Fruit fly (Drosophila melanogaster) whole organism, embryonic: ENCODE data around the gene CG33703.

Experiments
- CG10959 ChIP-seq: fragments of 200-800 bp; sonication (Bioruptor generic); IDR thresholded peaks from 2 replicates; pipeline ENCODE4 v1.3.6; 2022; ENCODE audit warnings: missing biosample characterization, missing genetic modification characterization
- CG12219 ChIP-seq: fragments of 200-800 bp; sonication (Bioruptor generic); optimal IDR thresholded peaks from 3 replicates; lab custom pipeline; 2018; ENCODE audit warnings: missing biosample characterization, mild to moderate bottlenecking, missing genetic modification characterization
- CG14441 ChIP-seq: fragments of 200-800 bp; sonication (Bioruptor generic); IDR thresholded peaks from 2 replicates; pipeline ENCODE4 v1.3.6; 2022; ENCODE audit warnings: missing biosample characterization, missing genetic modification characterization
- CG14710 ChIP-seq: fragments of 200-800 bp; sonication (Bioruptor generic); optimal IDR thresholded peaks from 3 replicates; lab custom pipeline; 2019; ENCODE audit warnings: missing biosample characterization, mild to moderate bottlenecking, missing genetic modification characterization, moderate library complexity
- CG15011 ChIP-seq: fragments of 200-800 bp; sonication (Bioruptor generic); optimal IDR thresholded peaks from 3 replicates; lab custom pipeline; 2018; ENCODE audit warnings: missing biosample characterization, mild to moderate bottlenecking, missing genetic modification characterization
- CG1603 ChIP-seq: fragments of 200-800 bp; sonication (Bioruptor generic); optimal IDR thresholded peaks from 2 replicates; lab custom pipeline; 2019; ENCODE audit warnings: missing biosample characterization, mild to moderate bottlenecking, missing genetic modification characterization, moderate library complexity
- CG17912 ChIP-seq: fragments of 200-800 bp; sonication (Bioruptor generic); optimal IDR thresholded peaks from 2 replicates; lab custom pipeline; 2018; ENCODE audit warnings: missing biosample characterization, mild to moderate bottlenecking, missing genetic modification characterization
- CG1792 ChIP-seq: fragments of 200-800 bp; sonication (Bioruptor generic); optimal IDR thresholded peaks from 2 replicates; lab custom pipeline; 2016; ENCODE audit warnings: missing biosample characterization, missing genetic modification characterization
- CG2116 ChIP-seq: fragments of 200-800 bp; sonication (Bioruptor generic); optimal IDR thresholded peaks from 3 replicates; lab custom pipeline; 2018; ENCODE audit warnings: missing biosample characterization, mild to moderate bottlenecking, missing genetic modification characterization
- CG2202 ChIP-seq: fragments of 200-800 bp; sonication (Bioruptor generic); optimal IDR thresholded peaks from 2 replicates; lab custom pipeline; 2018; ENCODE audit warnings: missing biosample characterization, mild to moderate bottlenecking, missing genetic modification characterization
- CG30020 ChIP-seq: fragments of 200-800 bp; optimal IDR thresholded peaks from 2 replicates; lab custom pipeline; 2019; ENCODE audit warnings: missing biosample characterization, mild to moderate bottlenecking, missing genetic modification characterization, moderate library complexity
- CG34376 ChIP-seq: fragments of 200-800 bp; sonication (Bioruptor generic); optimal IDR thresholded peaks from 2 replicates; lab custom pipeline; 2018; ENCODE audit warnings: missing biosample characterization, mild to moderate bottlenecking, missing genetic modification characterization
- CG3847 ChIP-seq: fragments of 200-800 bp; sonication (Bioruptor generic); IDR thresholded peaks from 2 replicates; pipeline ENCODE4 v1.3.6; 2022; ENCODE audit warnings: missing biosample characterization, missing genetic modification characterization
- CG4282 ChIP-seq: fragments of 200-800 bp; sonication (Bioruptor generic); optimal IDR thresholded peaks from 2 replicates; lab custom pipeline; 2016; ENCODE audit warnings: missing biosample characterization, missing genetic modification characterization
- CG4360 ChIP-seq: fragments of 200-800 bp; sonication (Bioruptor generic); IDR thresholded peaks from 2 replicates; pipeline ENCODE4 v1.3.6; 2022; ENCODE audit warnings: missing biosample characterization, missing genetic modification characterization
- CG43689 ChIP-seq: fragments of 200-800 bp; sonication (Bioruptor generic); IDR thresholded peaks from 2 replicates; pipeline ENCODE4 v1.3.6; 2022; ENCODE audit warnings: missing biosample characterization, missing genetic modification characterization
- CG6272 ChIP-seq: fragments of 200-800 bp; sonication (Bioruptor generic); IDR thresholded peaks from 2 replicates; pipeline ENCODE4 v1.3.6; 2022; ENCODE audit warnings: missing biosample characterization, missing genetic modification characterization
- CG7839 ChIP-seq: fragments of 200-800 bp; sonication (Bioruptor generic); optimal IDR thresholded peaks from 3 replicates; lab custom pipeline; 2018; ENCODE audit warnings: missing biosample characterization, mild to moderate bottlenecking, missing genetic modification characterization, moderate library complexity
- CG9876 ChIP-seq: fragments of 200-800 bp; sonication (Bioruptor generic); optimal IDR thresholded peaks from 2 replicates; lab custom pipeline; 2016; ENCODE audit warnings: missing biosample characterization, missing genetic modification characterization
- D19B ChIP-seq: fragments of 200-800 bp; sonication (Bioruptor generic); optimal IDR thresholded peaks from 2 replicates; lab custom pipeline; 2017; ENCODE audit warnings: missing biosample characterization, mild to moderate bottlenecking, missing genetic modification characterization
- Deaf1 ChIP-seq: fragments of 200-800 bp; optimal IDR thresholded peaks from 3 replicates; lab custom pipeline; 2019; ENCODE audit warnings: missing biosample characterization, mild to moderate bottlenecking, missing genetic modification characterization, moderate library complexity
- Dfd ChIP-seq, 2 experiments: fragments of >200 bp; optimal IDR thresholded peaks; 2 replicates each; lab custom pipeline; 2017; ENCODE audit warnings: missing biosample characterization in 2 of 2, missing genetic modification characterization in 2 of 2
- Dll ChIP-seq: fragments of 200-800 bp; sonication (Bioruptor generic); IDR thresholded peaks from 4 replicates; pipeline ENCODE4 v1.3.6; 2022; ENCODE audit warnings: missing biosample characterization, missing genetic modification characterization; ENCODE audit not compliant: partially characterized antibody
- Doc2 ChIP-seq: fragments of 200-800 bp; sonication (Bioruptor generic); IDR thresholded peaks from 2 replicates; pipeline ENCODE4 v1.3.6; 2022; ENCODE audit warnings: missing biosample characterization, missing genetic modification characterization
- Dref ChIP-seq: fragments of 200-800 bp; sonication (Bioruptor generic); IDR thresholded peaks from 2 replicates; pipeline ENCODE4 v1.3.6; 2022; ENCODE audit warnings: missing biosample characterization, missing genetic modification characterization
- HLH54F ChIP-seq: fragments of 200-800 bp; sonication (Bioruptor generic); optimal IDR thresholded peaks from 3 replicates; lab custom pipeline; 2016; ENCODE audit warnings: missing biosample characterization, missing genetic modification characterization
- HmgD ChIP-seq: fragments of 200-800 bp; sonication (Bioruptor generic); optimal IDR thresholded peaks from 3 replicates; lab custom pipeline; 2016; ENCODE audit warnings: missing biosample characterization, missing genetic modification characterization
- Hr51 ChIP-seq, 2 experiments: fragments of 200-800 bp; sonication (Bioruptor generic); optimal IDR thresholded peaks; 2 replicates in 1 of 2; 3 replicates in 1 of 2; lab custom pipeline; 2016 to 2018; ENCODE audit warnings: missing biosample characterization in 2 of 2, missing genetic modification characterization in 2 of 2, mild to moderate bottlenecking in 1 of 2, moderate library complexity in 1 of 2
- NK7.1 ChIP-seq: fragments of 200-800 bp; sonication (Bioruptor generic); optimal IDR thresholded peaks from 3 replicates; lab custom pipeline; 2016; ENCODE audit warnings: missing biosample characterization, missing genetic modification characterization
- Neu2 ChIP-seq: fragments of 200-800 bp; sonication (Bioruptor generic); optimal IDR thresholded peaks from 3 replicates; lab custom pipeline; 2016; ENCODE audit warnings: missing biosample characterization, missing genetic modification characterization, borderline replicate concordance
- Ptx1 ChIP-seq: fragments of 200-800 bp; sonication (Bioruptor generic); IDR thresholded peaks from 2 replicates; pipeline ENCODE4 v1.3.6; 2022; ENCODE audit warnings: missing biosample characterization, missing genetic modification characterization
- ap ChIP-seq: fragments of 200-800 bp; sonication (Bioruptor generic); IDR thresholded peaks from 2 replicates; pipeline ENCODE4 v1.3.6; 2022; ENCODE audit warnings: missing biosample characterization, missing genetic modification characterization
- bigmax ChIP-seq: fragments of 200-800 bp; sonication (Bioruptor generic); optimal IDR thresholded peaks from 2 replicates; lab custom pipeline; 2018; ENCODE audit warnings: missing biosample characterization, mild to moderate bottlenecking, missing genetic modification characterization
- cg ChIP-seq: fragments of 200-800 bp; sonication (Bioruptor generic); optimal IDR thresholded peaks from 3 replicates; lab custom pipeline; 2019; ENCODE audit warnings: missing biosample characterization, mild to moderate bottlenecking, missing genetic modification characterization, moderate library complexity
- dysf ChIP-seq: fragments of 200-800 bp; sonication (Bioruptor generic); IDR thresholded peaks from 3 replicates; pipeline ENCODE4 v1.3.6; 2022; ENCODE audit warnings: missing biosample characterization, missing genetic modification characterization
- eve ChIP-seq, 2 experiments: fragments of >200 bp; optimal IDR thresholded peaks; 2 replicates each; lab custom pipeline; 2017; ENCODE audit warnings: missing biosample characterization in 2 of 2, missing genetic modification characterization in 2 of 2
- fd64A ChIP-seq: fragments of 200-800 bp; sonication (Bioruptor generic); optimal IDR thresholded peaks from 3 replicates; lab custom pipeline; 2018; ENCODE audit warnings: missing biosample characterization, mild to moderate bottlenecking, missing genetic modification characterization
- gcm ChIP-seq: fragments of 200-800 bp; sonication (Bioruptor generic); optimal IDR thresholded peaks from 2 replicates; lab custom pipeline; 2019; ENCODE audit warnings: missing biosample characterization, mild to moderate bottlenecking, missing genetic modification characterization, moderate library complexity
- ham ChIP-seq: fragments of 200-800 bp; sonication (Bioruptor generic); IDR thresholded peaks from 2 replicates; pipeline ENCODE4 v1.3.6; 2022; ENCODE audit warnings: missing biosample characterization, missing genetic modification characterization
- hkb ChIP-seq, 2 experiments: fragments of 200-800 bp in 1 of 2; fragments of >200 bp in 1 of 2; sonication (Bioruptor generic) in 1 of 2; IDR thresholded peaks in 1 of 2; optimal IDR thresholded peaks in 1 of 2; 2 replicates each; pipeline versions ENCODE4 v1.3.6 to Lab custom; 2017 to 2022; ENCODE audit warnings: missing biosample characterization in 1 of 2, missing genetic modification characterization in 1 of 2
- ind ChIP-seq: fragments of 200-800 bp; sonication (Bioruptor generic); optimal IDR thresholded peaks from 3 replicates; lab custom pipeline; 2016; ENCODE audit warnings: missing biosample characterization, missing genetic modification characterization
- klu ChIP-seq: fragments of 200-800 bp; sonication (Bioruptor generic); IDR thresholded peaks from 2 replicates; pipeline ENCODE4 v1.3.6; 2022; ENCODE audit warnings: missing biosample characterization, missing genetic modification characterization
- kni ChIP-seq: fragments of 200-800 bp; sonication (Bioruptor generic); optimal IDR thresholded peaks from 3 replicates; lab custom pipeline; 2017; ENCODE audit warnings: mild to moderate bottlenecking, missing biosample characterization, missing genetic modification reagents, missing genetic modification characterization
- lilli ChIP-seq: fragments of 200-800 bp; sonication (Bioruptor generic); optimal IDR thresholded peaks from 3 replicates; lab custom pipeline; 2016; ENCODE audit warnings: missing biosample characterization, missing genetic modification characterization
- pb ChIP-seq: fragments of 200-800 bp; sonication (Bioruptor generic); optimal IDR thresholded peaks from 3 replicates; lab custom pipeline; 2016; ENCODE audit warnings: missing biosample characterization, missing genetic modification characterization
- pho ChIP-seq: fragments of 200-800 bp; sonication (Bioruptor generic); optimal IDR thresholded peaks from 2 replicates; lab custom pipeline; 2016; ENCODE audit warnings: missing biosample characterization, missing genetic modification characterization
- pnt ChIP-seq: fragments of 200-800 bp; sonication (Bioruptor generic); optimal IDR thresholded peaks from 3 replicates; lab custom pipeline; 2016; ENCODE audit warnings: missing biosample characterization, missing genetic modification characterization
- salm ChIP-seq: fragments of 200-800 bp; sonication (Bioruptor generic); optimal IDR thresholded peaks from 2 replicates; lab custom pipeline; 2018; ENCODE audit warnings: missing biosample characterization, mild to moderate bottlenecking, missing genetic modification characterization
- seq ChIP-seq: fragments of 200-800 bp; sonication (Bioruptor generic); IDR thresholded peaks from 2 replicates; pipeline ENCODE4 v1.3.6; 2022; ENCODE audit warnings: missing biosample characterization, missing genetic modification characterization
- tap ChIP-seq: fragments of 200-800 bp; optimal IDR thresholded peaks from 3 replicates; lab custom pipeline; 2019; ENCODE audit warnings: missing biosample characterization, mild to moderate bottlenecking, missing genetic modification characterization, moderate library complexity
- usp ChIP-seq: fragments of >200 bp; optimal IDR thresholded peaks from 2 replicates; lab custom pipeline; 2017; ENCODE audit warnings: missing biosample characterization, missing genetic modification characterization
- zfh2 ChIP-seq: fragments of 200-800 bp; sonication (Bioruptor generic); optimal IDR thresholded peaks from 2 replicates; lab custom pipeline; 2016; ENCODE audit warnings: missing biosample characterization, missing genetic modification characterization

CG33703 gene

dm6 chr3L:9467763-9468206 lies 44.7 kb downstream of the CG33703 start (continued):
- TF ChIP-seq Dll (GFP tag; lab: Robert Waterston, UW) (no peak), HmgD (no peak), Neu2 (no peak), Ptx1 (GFP tag; lab: Robert Waterston, UW) (no peak), Dfd (GFP tag; optimal IDR thresholded peaks at IDR 0.05; lab: Kevin White, UChicago) (no peak), CG34376 (GFP tag; lab: Kevin White, UChicago) (no peak), Hr51 (GFP tag; optimal IDR thresholded peaks at IDR 0.05; lab: Kevin White, UChicago) (peak in 1 of 2 experiments; percentile 43), CG1603 (tag; lab: Kevin White, UChicago) (no peak), eve (GFP tag; optimal IDR thresholded peaks at IDR 0.05; lab: Kevin White, UChicago) (no peak), tap (tag; lab: Kevin White, UChicago) (no peak), CG2116 (no peak), CG6272 (GFP tag; lab: Robert Waterston, UW) (no peak), CG30020 (tag; lab: Kevin White, UChicago) (no peak), CG12219 (GFP tag; lab: Kevin White, UChicago) (no peak), kni (no peak), ham (no peak), usp (GFP tag; lab: Kevin White, UChicago) (no peak), CG3847 (GFP tag; lab: Robert Waterston, UW) (no peak), seq (GFP tag; lab: Robert Waterston, UW) (no peak), CG4360 (GFP tag; lab: Robert Waterston, UW) (peak; percentile 88), pnt (GFP tag; lab: Kevin White, UChicago) (no peak), Doc2 (no peak), CG2202 (no peak), salm (no peak), CG1792 (GFP tag; lab: Kevin White, UChicago) (no peak), zfh2 (GFP tag; lab: Kevin White, UChicago) (no peak), bigmax (GFP tag; lab: Kevin White, UChicago) (no peak), CG9876 (GFP tag; lab: Kevin White, UChicago) (no peak), pb (GFP tag; lab: Kevin White, UChicago) (no peak), cg (GFP tag; lab: Kevin White, UChicago) (peak; percentile 52), CG14441 (GFP tag; lab: Robert Waterston, UW) (no peak), NK7.1 (GFP tag; lab: Kevin White, UChicago) (no peak), Deaf1 (tag; lab: Kevin White, UChicago) (no peak), HLH54F (no peak), CG7839 (tag; lab: Kevin White, UChicago) (no peak), klu (GFP tag; lab: Robert Waterston, UW) (no peak), ind (GFP tag; lab: Kevin White, UChicago) (no peak), fd64A (peak; percentile 7), CG15011 (GFP tag; lab: Kevin White, UChicago) (no peak), ap (GFP tag; lab: Robert Waterston, UW) (no peak), CG10959 (no peak), CG14710 (tag; lab: Kevin White, UChicago) (no peak), CG43689 (GFP tag; lab: Robert Waterston, UW) (no peak), lilli (no peak), Dref (GFP tag; lab: Robert Waterston, UW) (no peak), D19B (GFP tag; lab: Kevin White, UChicago) (no peak), CG17912 (GFP tag; lab: Kevin White, UChicago) (no peak), pho (no peak), dysf (GFP tag; lab: Robert Waterston, UW) (no peak), CG4282 (GFP tag; lab: Kevin White, UChicago) (no peak), gcm (GFP tag; lab: Kevin White, UChicago) (no peak), hkb (optimal IDR thresholded peaks at IDR 0.05; lab: Kevin White, UChicago) (no peak), hkb (GFP tag; IDR thresholded peaks at IDR 0.05; lab: Robert Waterston, UW) (no peak)
